Worm (Caenorhabditis elegans) whole organism, L4/young adult: ENCODE measurements around the gene kin-20.

ENCODE experiments used
- W03F9.2 ChIP-seq: fragments of 150-350 bp; optimal IDR thresholded peaks from 2 replicates; lab custom pipeline; 2014; ENCODE audit warnings: missing biosample characterization, missing genetic modification characterization
- dao-5 ChIP-seq: sonication (generic microtip); optimal IDR thresholded peaks from 2 replicates; lab custom pipeline; 2016; ENCODE audit warnings: missing genotype, missing genetic modification characterization, moderate library complexity, missing compliant biosample characterization
- him-1 ChIP-seq: sonication (generic microtip); optimal IDR thresholded peaks from 2 replicates; lab custom pipeline; 2016; ENCODE audit warnings: missing genotype, missing genetic modification reagents, missing genetic modification characterization, missing compliant biosample characterization

kin-20 gene

DNA sequence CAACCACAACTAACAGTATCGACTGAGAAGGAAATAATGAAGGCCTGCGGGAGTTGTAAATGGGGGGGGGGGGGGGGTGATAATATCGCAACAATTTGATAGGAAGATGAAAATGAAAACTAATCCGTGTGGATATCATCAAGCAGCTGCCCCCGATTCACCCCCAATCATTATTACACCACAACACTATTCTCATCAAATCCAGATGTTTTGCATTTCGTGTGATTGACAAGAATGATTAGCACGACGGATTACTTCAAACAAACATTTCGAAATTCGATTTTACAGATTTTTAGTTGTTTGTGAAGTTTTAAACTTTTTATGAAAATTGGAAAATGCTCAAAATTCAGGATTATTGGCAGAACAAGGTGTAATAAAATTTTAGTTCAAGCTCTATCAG lies 53.4 kb downstream of the kin-20 start:
- TF ChIP-seq him-1 (tag; lab: Kevin White, UChicago) (no peak), W03F9.2 (tag; lab: Kevin White, UChicago) (no peak)

- no peak for TF ChIP-seq him-1 (tag; lab: Kevin White, UChicago)
Measured at ce11 chrX:15222789-15223188, 54.8 kb downstream of the kin-20 start.

DNA sequence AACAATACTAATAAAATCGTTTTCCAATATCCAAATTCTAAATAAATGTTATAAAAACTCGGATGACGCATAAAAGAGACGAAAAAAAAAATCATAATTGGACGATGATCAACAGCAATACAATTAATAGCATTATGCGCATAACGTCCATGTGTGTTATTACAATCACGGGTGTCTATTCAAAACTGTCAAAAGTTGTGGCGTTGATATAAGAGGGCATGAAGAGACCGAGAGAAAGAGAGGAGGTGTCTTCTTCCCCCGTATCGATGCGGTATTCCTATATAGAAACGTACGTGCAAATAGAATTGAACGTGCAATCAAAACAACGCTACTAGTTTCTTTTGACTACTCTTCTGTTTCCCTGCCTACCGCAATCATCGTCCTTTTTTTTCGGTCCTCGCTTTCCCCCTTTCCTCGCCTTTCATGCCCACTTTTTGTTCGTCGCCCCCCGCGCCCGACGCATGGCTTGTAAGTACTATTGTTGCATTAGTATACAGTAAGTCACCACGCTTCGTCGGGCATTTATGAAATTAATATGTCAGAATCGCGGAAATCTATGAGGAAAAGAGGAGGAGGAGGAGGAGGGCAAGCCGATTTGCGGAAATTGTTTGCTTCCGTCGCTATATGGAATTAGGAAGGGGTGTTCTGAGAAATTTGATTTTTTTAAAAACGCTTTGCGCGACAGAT lies 55.6 kb downstream of the kin-20 start:
- TF ChIP-seq W03F9.2 (tag; lab: Kevin White, UChicago) (no peak), him-1 (tag; lab: Kevin White, UChicago) (no peak), dao-5 (no peak)

DNA sequence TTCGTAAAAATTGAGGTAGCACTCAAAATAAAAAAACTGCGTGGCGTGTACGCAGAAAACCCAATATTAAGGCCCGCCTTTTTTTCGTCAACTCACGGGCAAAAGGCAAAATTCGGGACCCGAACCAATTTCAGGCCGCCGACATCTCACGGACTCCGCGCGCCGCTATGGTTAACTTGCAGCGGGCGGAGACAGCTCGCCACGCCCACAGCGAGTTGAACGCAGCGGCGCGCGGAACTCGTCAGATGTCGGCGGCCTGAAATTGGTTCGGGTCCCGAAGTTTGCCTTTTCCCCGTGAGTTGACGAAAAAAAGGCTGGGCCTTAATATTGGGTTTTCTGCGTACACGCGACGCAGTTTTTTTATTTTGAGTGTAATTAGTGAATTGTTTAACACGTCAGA lies 56.5 kb downstream of the kin-20 start:
- TF ChIP-seq W03F9.2 (tag; lab: Kevin White, UChicago) (no peak), him-1 (tag; lab: Kevin White, UChicago) (no peak), dao-5 (no peak)
